Fruit fly (Drosophila melanogaster): ENCODE measurements around the gene CG44257.

DNA sequence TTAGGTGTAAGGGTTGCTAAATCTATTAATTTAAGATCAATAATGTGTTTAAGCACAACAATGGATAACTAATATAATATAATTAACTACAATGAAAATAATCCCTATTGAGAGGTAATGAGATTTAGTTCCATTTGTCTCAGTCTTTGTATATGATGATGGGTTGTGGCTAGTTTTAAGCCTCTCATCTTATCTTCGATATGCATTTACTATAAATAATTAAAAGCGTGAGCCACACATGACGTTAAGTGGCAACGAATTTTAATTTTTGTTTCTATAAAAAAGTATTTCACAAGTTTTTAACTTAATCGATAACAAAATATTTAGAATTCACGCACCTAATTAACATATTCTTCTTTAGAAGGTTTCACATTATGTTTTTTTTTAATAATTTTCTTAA lies 13.8 kb upstream of the CG44257 start:
- TF ChIP-seq psq (optimal IDR thresholded peaks at IDR 0.05) (no peak), h (optimal IDR thresholded peaks at IDR 0.05) (no peak), ttk (optimal IDR thresholded peaks at IDR 0.05) (no peak)

Measured in Kc167 (cell line).